Worm (Caenorhabditis elegans) whole organism, midembryonic: ENCODE results near the gene nono-1.

Experiments
- T22C8.4 ChIP-seq: fragments of 200-800 bp; sonication (Bioruptor generic); IDR thresholded peaks from 2 replicates; pipeline ENCODE4 v1.3.6; 2022; ENCODE audit warnings: missing genetic modification characterization, missing compliant biosample characterization
- flt-1 ChIP-seq: fragments of 200-800 bp; sonication (Bioruptor generic); IDR thresholded peaks from 2 replicates; pipeline ENCODE4 v1.3.6; 2022; ENCODE audit warnings: missing genetic modification characterization, missing compliant biosample characterization
- klf-2 ChIP-seq: fragments of 200-800 bp; sonication (Bioruptor generic); conservative IDR thresholded peaks from 2 replicates; pipeline ENCODE4 v1.3.6; 2022; ENCODE audit warnings: missing genetic modification reagents, missing genetic modification characterization, missing compliant biosample characterization
- med-1 ChIP-seq: sonication (generic microtip); optimal IDR thresholded peaks from 2 replicates; lab custom pipeline; 2017; ENCODE audit warnings: missing genetic modification characterization, mild to moderate bottlenecking, missing compliant biosample characterization, antibody characterized with exemption, missing genetic modification reagents; ENCODE audit not compliant: insufficient read depth
- ref-1 ChIP-seq: fragments of 200-800 bp; sonication (Bioruptor generic); conservative IDR thresholded peaks from 2 replicates; pipeline ENCODE4 v1.3.6; 2022; ENCODE audit warnings: missing genetic modification reagents, missing genetic modification characterization, missing compliant biosample characterization
- ztf-23 ChIP-seq: fragments of 200-800 bp; sonication (Bioruptor generic); IDR thresholded peaks from 2 replicates; pipeline ENCODE4 v1.3.6; 2022; ENCODE audit warnings: missing genetic modification reagents, missing genetic modification characterization, missing compliant biosample characterization
- ztf-29 ChIP-seq: fragments of 200-800 bp; sonication (Bioruptor generic); IDR thresholded peaks from 2 replicates; pipeline ENCODE4 v1.3.6; 2022; ENCODE audit warnings: missing genetic modification reagents, missing genetic modification characterization, missing compliant biosample characterization

ce11 chrIII:5975005-5975730 is 17.1 kb upstream of the nono-1 start, which contains the start of gene mlp-1:
- TF ChIP-seq flt-1 (GFP tag; lab: Robert Waterston, UW): no peak
- TF ChIP-seq med-1 (GFP tag; lab: Kevin White, UChicago): no peak
- no peak for TF ChIP-seq ref-1
- no peak for TF ChIP-seq ztf-23 (GFP tag; lab: Robert Waterston, UW)
- no peak for TF ChIP-seq ztf-29 (GFP tag; lab: Robert Waterston, UW)
- no peak for TF ChIP-seq T22C8.4 (GFP tag; lab: Robert Waterston, UW)
- no peak for TF ChIP-seq klf-2 (GFP tag; lab: Robert Waterston, UW)
